Worm (Caenorhabditis elegans) whole organism, young adult: ENCODE data around the gene nhr-51.
"Not testable (repeated sequence)": the region's sequence is repeated elsewhere in the genome, so short reads cannot be mapped to it uniquely, and the experiment has no call there.

Experiments used
- F57C9.4 ChIP-seq: sonication (generic microtip); optimal IDR thresholded peaks from 2 replicates; lab custom pipeline; 2017; ENCODE audit warnings: mild to moderate bottlenecking, missing genetic modification characterization, missing compliant biosample characterization
- Y56A3A.18 ChIP-seq: fragments of 200-800 bp; sonication (Bioruptor generic); IDR thresholded peaks from 2 replicates; pipeline ENCODE4 v1.3.6; 2022; ENCODE audit warnings: missing genetic modification reagents, missing genetic modification characterization, missing compliant biosample characterization
- ama-1 ChIP-seq, 3 experiments: fragments of 150-350 bp in 1 of 3; sonication (generic microtip) in 2 of 3; optimal IDR thresholded peaks; 2 replicates each; lab custom pipeline; 2014 to 2018; ENCODE audit warnings: missing biosample characterization in 2 of 3, missing genetic modification characterization in 2 of 3, missing genetic modification reagents in 2 of 3
- dpl-1 ChIP-seq: fragments of 150-350 bp; optimal IDR thresholded peaks from 2 replicates; lab custom pipeline; 2014; ENCODE audit warnings: missing biosample characterization, missing genetic modification reagents, missing genetic modification characterization
- ekl-4 ChIP-seq: fragments of 200-800 bp; sonication (Bioruptor generic); IDR thresholded peaks from 2 replicates; pipeline ENCODE4 v1.3.6; 2022; ENCODE audit warnings: missing genetic modification reagents, missing genetic modification characterization, missing compliant biosample characterization
- gei-17 ChIP-seq: fragments of 200-800 bp; sonication (Bioruptor generic); optimal IDR thresholded peaks from 2 replicates; lab custom pipeline; 2018; ENCODE audit warnings: mild to moderate bottlenecking, missing genetic modification characterization, missing compliant biosample characterization
- hmg-20 ChIP-seq: fragments of 200-800 bp; sonication (Bioruptor generic); IDR thresholded peaks from 2 replicates; pipeline ENCODE4 v1.3.6; 2022; ENCODE audit warnings: missing genetic modification reagents, missing genetic modification characterization, missing compliant biosample characterization
- mes-4 ChIP-seq: sonication (generic microtip); optimal IDR thresholded peaks from 2 replicates; lab custom pipeline; 2016; ENCODE audit warnings: missing genotype, missing genetic modification characterization, missing compliant biosample characterization
- pha-4 ChIP-seq: fragments of 150-350 bp; sonication (generic microtip); optimal IDR thresholded peaks from 2 replicates; lab custom pipeline; 2014; ENCODE audit warnings: missing biosample characterization, missing genetic modification reagents, missing genetic modification characterization
- tbx-9 ChIP-seq: sonication (generic microtip); optimal IDR thresholded peaks from 2 replicates; lab custom pipeline; 2016; ENCODE audit warnings: borderline replicate concordance, missing genetic modification characterization, inconsistent platforms, missing compliant biosample characterization

DNA sequence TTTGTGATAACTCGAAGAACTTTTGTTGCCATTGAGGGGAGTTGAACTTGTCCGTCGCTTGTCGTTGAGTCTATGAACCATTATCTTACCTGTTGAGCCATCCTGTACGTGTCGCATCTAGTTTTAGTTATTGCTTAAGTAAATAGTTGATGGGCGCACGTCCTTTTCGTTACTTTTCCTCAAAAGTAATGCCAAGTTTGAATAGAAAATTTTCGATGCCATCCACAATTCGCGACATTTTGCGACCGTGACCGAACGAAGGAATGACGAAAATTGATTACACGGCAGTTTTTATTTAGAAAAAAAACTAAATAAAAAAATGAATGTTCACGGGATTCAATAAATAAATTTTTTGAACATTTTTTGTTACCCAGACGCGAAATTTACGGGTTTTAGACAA, 5.6 kb upstream of the nhr-51 start, which contains the start of gene F53E4.1:
- not testable (repeated sequence) for TF ChIP-seq pha-4; F57C9.4 (tag; lab: Kevin White, UChicago); ama-1 (optimal IDR thresholded peaks at IDR 0.05; lab: Kevin White, UChicago); ama-1 (GFP tag; optimal IDR thresholded peaks at IDR 0.05; lab: Kevin White, UChicago); dpl-1 (GFP tag; lab: Kevin White, UChicago); Y56A3A.18 (GFP tag; lab: Robert Waterston, UW); hmg-20 (GFP tag; lab: Robert Waterston, UW); ekl-4; tbx-9 (tag; lab: Kevin White, UChicago); mes-4 (tag; lab: Kevin White, UChicago); gei-17 (GFP tag; lab: Kevin White, UChicago)
